Worm (Caenorhabditis elegans) whole organism, midembryonic: Measurements from ENCODE around the gene R05G6.4.

Experiments
- T22C8.4 ChIP-seq: fragments of 200-800 bp; sonication (Bioruptor generic); IDR thresholded peaks from 2 replicates; pipeline ENCODE4 v1.3.6; 2022; ENCODE audit warnings: missing genetic modification characterization, missing compliant biosample characterization
- cog-1 ChIP-seq: sonication (generic microtip); optimal IDR thresholded peaks from 2 replicates; lab custom pipeline; 2016; ENCODE audit warnings: missing genetic modification characterization, missing compliant biosample characterization
- flt-1 ChIP-seq: fragments of 200-800 bp; sonication (Bioruptor generic); IDR thresholded peaks from 2 replicates; pipeline ENCODE4 v1.3.6; 2022; ENCODE audit warnings: missing genetic modification characterization, missing compliant biosample characterization
- klf-2 ChIP-seq: fragments of 200-800 bp; sonication (Bioruptor generic); conservative IDR thresholded peaks from 2 replicates; pipeline ENCODE4 v1.3.6; 2022; ENCODE audit warnings: missing genetic modification reagents, missing genetic modification characterization, missing compliant biosample characterization
- med-1 ChIP-seq: sonication (generic microtip); optimal IDR thresholded peaks from 2 replicates; lab custom pipeline; 2017; ENCODE audit warnings: missing genetic modification characterization, mild to moderate bottlenecking, missing compliant biosample characterization, antibody characterized with exemption, missing genetic modification reagents; ENCODE audit not compliant: insufficient read depth
- ref-1 ChIP-seq: fragments of 200-800 bp; sonication (Bioruptor generic); conservative IDR thresholded peaks from 2 replicates; pipeline ENCODE4 v1.3.6; 2022; ENCODE audit warnings: missing genetic modification reagents, missing genetic modification characterization, missing compliant biosample characterization
- tab-1 ChIP-seq: fragments of 200-800 bp; sonication (Bioruptor generic); IDR thresholded peaks from 2 replicates; pipeline ENCODE4 v1.3.6; 2022; ENCODE audit warnings: missing genetic modification characterization, missing compliant biosample characterization
- ztf-23 ChIP-seq: fragments of 200-800 bp; sonication (Bioruptor generic); IDR thresholded peaks from 2 replicates; pipeline ENCODE4 v1.3.6; 2022; ENCODE audit warnings: missing genetic modification reagents, missing genetic modification characterization, missing compliant biosample characterization
- ztf-29 ChIP-seq: fragments of 200-800 bp; sonication (Bioruptor generic); IDR thresholded peaks from 2 replicates; pipeline ENCODE4 v1.3.6; 2022; ENCODE audit warnings: missing genetic modification reagents, missing genetic modification characterization, missing compliant biosample characterization

DNA sequence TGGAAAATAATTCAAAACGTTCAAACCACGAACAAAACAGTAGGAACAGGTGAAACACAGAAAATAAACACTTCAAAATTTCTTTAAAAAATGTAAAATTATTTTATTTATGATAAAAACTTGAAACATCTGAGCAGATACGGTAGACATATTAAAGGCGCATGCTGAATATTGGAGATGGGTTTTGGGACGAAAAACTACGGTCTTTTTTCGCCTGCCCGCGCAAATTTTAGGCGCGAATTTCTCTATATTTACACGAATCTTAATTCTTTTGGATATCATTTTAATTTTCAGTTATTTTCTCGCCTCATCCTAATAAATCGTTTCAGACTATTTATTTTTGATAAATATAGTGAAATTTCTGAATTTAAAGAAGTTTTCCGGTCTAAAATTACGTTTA is 35.3 kb upstream of the R05G6.4 start:
- TF ChIP-seq med-1 (GFP tag; lab: Kevin White, UChicago) (no peak), flt-1 (GFP tag; lab: Robert Waterston, UW) (no peak), cog-1 (tag; lab: Kevin White, UChicago) (no peak), ztf-29 (no peak), tab-1 (no peak), T22C8.4 (GFP tag; lab: Robert Waterston, UW) (no peak), ztf-23 (GFP tag; lab: Robert Waterston, UW) (no peak), ref-1 (no peak), klf-2 (GFP tag; lab: Robert Waterston, UW) (no peak)
